Fruit fly (Drosophila melanogaster): ENCODE measurements around the gene CG3597.

CG3597 gene

DNA sequence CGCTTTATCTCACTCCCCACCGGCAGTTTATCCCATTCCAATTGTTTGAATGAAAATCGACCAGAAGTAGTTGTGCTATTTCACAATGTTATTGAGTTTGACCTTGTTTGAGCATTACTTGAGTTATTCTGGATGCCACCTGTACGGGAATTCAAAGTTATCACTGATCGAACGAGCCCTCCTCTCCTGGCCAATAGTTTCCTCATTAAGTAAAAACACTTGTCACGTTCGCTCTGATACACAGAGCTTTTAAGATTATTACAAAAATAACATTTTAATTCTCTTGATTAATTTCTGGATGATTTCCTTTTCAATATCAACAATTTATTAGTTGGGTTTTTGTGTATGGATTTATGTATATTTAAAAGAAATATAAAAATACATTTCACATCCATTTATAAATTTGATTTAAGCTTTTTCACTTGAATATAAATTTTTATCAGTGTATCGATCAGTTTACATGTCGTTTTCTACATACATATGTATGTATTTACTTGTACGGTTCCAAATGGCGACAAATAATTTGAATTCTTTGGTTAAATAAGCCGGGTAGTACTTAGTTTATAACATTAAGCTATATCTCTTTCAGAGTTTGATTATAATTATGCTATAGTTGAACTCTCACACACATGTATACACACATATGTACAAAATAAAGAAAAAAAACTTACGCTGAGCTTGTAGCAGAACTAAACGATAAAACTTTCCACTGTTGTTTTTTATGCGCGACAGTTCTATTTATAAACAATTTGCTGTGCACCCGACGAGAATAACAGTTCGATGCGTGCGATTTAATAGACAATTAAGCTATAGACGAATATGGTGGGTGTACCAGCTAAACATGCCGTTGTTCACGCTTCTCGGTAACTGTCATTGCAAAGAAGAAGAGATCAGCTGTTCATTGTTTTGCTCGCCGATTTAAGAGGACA lies 2.8 kb upstream of the CG3597 start, which contains the start of the genes CG3609 and CG15390 (continued):
- TF ChIP-seq grau (tag; optimal IDR thresholded peaks at IDR 0.05) (peak; percentile 74), D19A (tag; optimal IDR thresholded peaks at IDR 0.05) (peak; percentile 53), pnt (GFP tag; optimal IDR thresholded peaks at IDR 0.05) (peak; percentile 67), Fer3 (tag; optimal IDR thresholded peaks at IDR 0.05) (peak; percentile 72), CG43689 (GFP tag; IDR thresholded peaks at IDR 0.05) (0 out of 2 replicates have a peak, but pooled peaks have one; percentile 9), HLH54F (GFP tag; optimal IDR thresholded peaks at IDR 0.05) (peak; percentile 93), kni (GFP tag; optimal IDR thresholded peaks at IDR 0.05) (peak; percentile 41), CG13296 (GFP tag; optimal IDR thresholded peaks at IDR 0.05) (peak; percentile 64), CG6765 (GFP tag; optimal IDR thresholded peaks at IDR 0.05) (no peak), Awh (GFP tag; IDR thresholded peaks at IDR 0.05) (peak; percentile 74), CG17359 (tag; optimal IDR thresholded peaks at IDR 0.05) (peak; percentile 62), CG8359 (GFP tag; optimal IDR thresholded peaks at IDR 0.05; ENCODE audit: borderline replicate concordance) (no peak), CG15514 (GFP tag; optimal IDR thresholded peaks at IDR 0.05) (peak; percentile 80), nerfin-1 (tag; optimal IDR thresholded peaks at IDR 0.05) (peak; percentile 6), bsh (GFP tag; optimal IDR thresholded peaks at IDR 0.05) (peak; percentile 68 to 79), CG3407 (GFP tag; optimal IDR thresholded peaks at IDR 0.05) (peak; percentile 41), ham (GFP tag; IDR thresholded peaks at IDR 0.05) (no peak; the same call in 1 of the 2 replicates), dmrt99B (tag; optimal IDR thresholded peaks at IDR 0.05) (peak; percentile 63), gcm (GFP tag; optimal IDR thresholded peaks at IDR 0.05) (peak; percentile 54), CG18011 (GFP tag; optimal IDR thresholded peaks at IDR 0.05) (peak; percentile 70), CG15011 (GFP tag; optimal IDR thresholded peaks at IDR 0.05) (no peak), amos (GFP tag; IDR thresholded peaks at IDR 0.05; ENCODE audit: partially characterized antibody) (peak; percentile 40; the same call in 1 of the 2 replicates), sob (GFP tag; IDR thresholded peaks at IDR 0.05) (peak; percentile 89), lmd (GFP tag; IDR thresholded peaks at IDR 0.05) (peak; percentile 73), kah (GFP tag; optimal IDR thresholded peaks at IDR 0.05) (peak; percentile 6), crp (GFP tag; optimal IDR thresholded peaks at IDR 0.05) (peak; percentile 85 to 99), bbx (GFP tag; IDR thresholded peaks at IDR 0.05; ENCODE audit: partially characterized antibody) (peak; percentile 40; the same call in 1 of the 2 replicates), CG10267 (tag; optimal IDR thresholded peaks at IDR 0.05) (peak; percentile 26), dati (GFP tag; IDR thresholded peaks at IDR 0.05) (peak; percentile 74; the same call in 1 of the 2 replicates), Trl (optimal IDR thresholded peaks at IDR 0.05) (peak in 1 of 2 experiments; percentile 39), Trl (GFP tag; optimal IDR thresholded peaks at IDR 0.05) (peak; percentile 92), stwl (tag; optimal IDR thresholded peaks at IDR 0.05) (peak; percentile 25), Sox100B (GFP tag; optimal IDR thresholded peaks at IDR 0.05) (peak; percentile 58), CG34376 (GFP tag; optimal IDR thresholded peaks at IDR 0.05) (peak; percentile 88), CG13123 (GFP tag; optimal IDR thresholded peaks at IDR 0.05) (peak; percentile 59), fd96Cb (tag; optimal IDR thresholded peaks at IDR 0.05) (peak; percentile 35), cato (GFP tag; optimal IDR thresholded peaks at IDR 0.05; ENCODE audit: borderline replicate concordance) (peak; percentile 41), hbn (GFP tag; IDR thresholded peaks at IDR 0.05; ENCODE audit: partially characterized antibody) (peak; percentile 32; the same call in 1 of the 2 replicates), Ets65A (GFP tag) (peak; percentile 97), CG9437 (GFP tag; optimal IDR thresholded peaks at IDR 0.05) (peak; percentile 56), sna (GFP tag; IDR thresholded peaks at IDR 0.05; ENCODE audit: partially characterized antibody) (no peak), CG6854 (GFP tag; optimal IDR thresholded peaks at IDR 0.05) (peak; percentile 14), CG7786 (GFP tag; optimal IDR thresholded peaks at IDR 0.05) (peak; percentile 90), rib (GFP tag; IDR thresholded peaks at IDR 0.05) (peak; percentile 90), CG8944 (GFP tag; optimal IDR thresholded peaks at IDR 0.05) (peak; percentile 85), dm (GFP tag; optimal IDR thresholded peaks at IDR 0.05) (peak; percentile 95)
